Fruit fly (Drosophila melanogaster) whole organism, embryonic: ENCODE data around the gene CG9132.

Source experiments
- BtbVII ChIP-seq: fragments of 200-800 bp; sonication (Bioruptor generic); optimal IDR thresholded peaks from 3 replicates; lab custom pipeline; 2017; ENCODE audit warnings: missing biosample characterization, mild to moderate bottlenecking, missing genetic modification characterization
- Bteb2 ChIP-seq: fragments of 200-800 bp; sonication (Bioruptor generic); optimal IDR thresholded peaks from 2 replicates; lab custom pipeline; 2016; ENCODE audit warnings: missing biosample characterization, missing genetic modification characterization
- CG10267 ChIP-seq: fragments of 200-800 bp; sonication (Bioruptor generic); optimal IDR thresholded peaks from 2 replicates; lab custom pipeline; 2018; ENCODE audit warnings: missing biosample characterization, mild to moderate bottlenecking, missing genetic modification characterization, moderate library complexity
- CG11560 ChIP-seq: fragments of 200-800 bp; sonication (Bioruptor generic); IDR thresholded peaks from 3 replicates; pipeline ENCODE4 v1.3.6; 2022; ENCODE audit warnings: missing biosample characterization, missing genetic modification characterization
- CG12659 ChIP-seq: fragments of 200-800 bp; sonication (Bioruptor generic); optimal IDR thresholded peaks from 3 replicates; lab custom pipeline; 2017; ENCODE audit warnings: mild to moderate bottlenecking, missing biosample characterization, missing genetic modification reagents, missing genetic modification characterization
- CG13287 ChIP-seq: fragments of 200-800 bp; sonication (Bioruptor generic); IDR thresholded peaks from 2 replicates; pipeline ENCODE4 v1.3.6; 2022; ENCODE audit warnings: missing biosample characterization, missing genetic modification characterization; ENCODE audit not compliant: partially characterized antibody
- CG14860 ChIP-seq: fragments of 200-800 bp; sonication (Bioruptor generic); IDR thresholded peaks from 3 replicates; pipeline ENCODE4 v1.3.6; 2022; ENCODE audit warnings: missing biosample characterization, missing genetic modification characterization; ENCODE audit not compliant: partially characterized antibody
- CG15696 ChIP-seq: fragments of 200-800 bp; sonication (Bioruptor generic); optimal IDR thresholded peaks from 2 replicates; lab custom pipeline; 2019; ENCODE audit warnings: missing biosample characterization, mild to moderate bottlenecking, missing genetic modification characterization, moderate library complexity
- CG18619 ChIP-seq: fragments of 200-800 bp; sonication (Bioruptor generic); optimal IDR thresholded peaks from 3 replicates; lab custom pipeline; 2017; ENCODE audit warnings: missing biosample characterization, mild to moderate bottlenecking, missing genetic modification characterization
- CG32767 ChIP-seq: fragments of 200-800 bp; sonication (Bioruptor generic); IDR thresholded peaks from 2 replicates; pipeline ENCODE4 v1.3.6; 2022; ENCODE audit warnings: missing biosample characterization, missing genetic modification characterization
- CG4854 ChIP-seq: fragments of 200-800 bp; sonication (Bioruptor generic); optimal IDR thresholded peaks from 2 replicates; lab custom pipeline; 2016; ENCODE audit warnings: missing biosample characterization, missing genetic modification characterization, inconsistent platforms
- CG5180 ChIP-seq: fragments of 200-800 bp; sonication (Bioruptor generic); optimal IDR thresholded peaks from 3 replicates; lab custom pipeline; 2017; ENCODE audit warnings: missing biosample characterization, missing genetic modification characterization, mild to moderate bottlenecking, moderate library complexity, missing genetic modification reagents
- CG6813 ChIP-seq: fragments of 200-800 bp; sonication (Bioruptor generic); optimal IDR thresholded peaks from 2 replicates; lab custom pipeline; 2017; ENCODE audit warnings: missing biosample characterization, missing genetic modification characterization, mild to moderate bottlenecking, moderate library complexity, missing genetic modification reagents
- CG8089 ChIP-seq: fragments of 200-800 bp; sonication (Bioruptor generic); optimal IDR thresholded peaks from 3 replicates; lab custom pipeline; 2016; ENCODE audit warnings: missing biosample characterization, missing genetic modification characterization
- CG8281 ChIP-seq: fragments of 200-800 bp; sonication (Bioruptor generic); optimal IDR thresholded peaks from 2 replicates; lab custom pipeline; 2018; ENCODE audit warnings: missing biosample characterization, mild to moderate bottlenecking, missing genetic modification characterization, moderate library complexity
- CG8924 ChIP-seq: fragments of 200-800 bp; optimal IDR thresholded peaks from 3 replicates; lab custom pipeline; 2019; ENCODE audit warnings: missing biosample characterization, mild to moderate bottlenecking, missing genetic modification characterization, moderate library complexity
- CG9215 ChIP-seq: fragments of 200-800 bp; sonication (Bioruptor generic); IDR thresholded peaks from 2 replicates; pipeline ENCODE4 v1.3.6; 2022; ENCODE audit warnings: missing biosample characterization, missing genetic modification characterization
- CG9727 ChIP-seq: fragments of 200-800 bp; sonication (Bioruptor generic); optimal IDR thresholded peaks from 3 replicates; lab custom pipeline; 2017; ENCODE audit warnings: missing biosample characterization, mild to moderate bottlenecking, missing genetic modification characterization
- CHES-1-like ChIP-seq: fragments of 200-800 bp; sonication (Bioruptor generic); optimal IDR thresholded peaks from 2 replicates; lab custom pipeline; 2016; ENCODE audit warnings: missing biosample characterization, missing genetic modification characterization
- Dip2 ChIP-seq: fragments of 200-800 bp; sonication (Bioruptor generic); IDR thresholded peaks from 2 replicates; pipeline ENCODE4 v1.3.6; 2022; ENCODE audit warnings: missing biosample characterization, missing genetic modification characterization
- Gug ChIP-seq: fragments of 200-800 bp; sonication (Bioruptor generic); IDR thresholded peaks from 4 replicates; pipeline ENCODE4 v1.3.6; 2022; ENCODE audit warnings: missing biosample characterization, missing genetic modification characterization
- H15 ChIP-seq: fragments of 200-800 bp; sonication (Bioruptor generic); IDR thresholded peaks from 3 replicates; pipeline ENCODE4 v1.3.6; 2022; ENCODE audit warnings: missing biosample characterization, missing genetic modification characterization
- Hmx ChIP-seq: fragments of 200-800 bp; sonication (Bioruptor generic); optimal IDR thresholded peaks from 2 replicates; lab custom pipeline; 2016; ENCODE audit warnings: missing biosample characterization, missing genetic modification characterization
- Kr ChIP-seq: fragments of 200-800 bp; sonication (Bioruptor generic); optimal IDR thresholded peaks from 2 replicates; lab custom pipeline; 2017; ENCODE audit warnings: missing biosample characterization, mild to moderate bottlenecking, missing genetic modification characterization
- Lim3 ChIP-seq: fragments of 200-800 bp; sonication (Bioruptor generic); IDR thresholded peaks from 2 replicates; pipeline ENCODE4 v1.3.6; 2022; ENCODE audit warnings: missing biosample characterization, missing genetic modification characterization
- Lpt ChIP-seq: fragments of >200 bp; optimal IDR thresholded peaks from 2 replicates; lab custom pipeline; 2018; ENCODE audit warnings: missing biosample characterization, missing genetic modification characterization
- MBD-R2 ChIP-seq: fragments of 200-800 bp; sonication (Bioruptor generic); IDR thresholded peaks from 2 replicates; pipeline ENCODE4 v1.3.6; 2022; ENCODE audit warnings: missing biosample characterization, missing genetic modification characterization
- Nf-YA ChIP-seq: fragments of 200-800 bp; sonication (Bioruptor generic); IDR thresholded peaks from 2 replicates; pipeline ENCODE4 v1.3.6; 2022; ENCODE audit warnings: missing biosample characterization, missing genetic modification characterization
- Pdp1 ChIP-seq, 2 experiments: fragments of 200-800 bp; sonication (Bioruptor generic); optimal IDR thresholded peaks; 3 replicates each; lab custom pipeline; 2016; ENCODE audit warnings: missing biosample characterization in 2 of 2, missing genetic modification characterization in 2 of 2, mild to moderate bottlenecking in 1 of 2, moderate library complexity in 1 of 2
- Sry-δ ChIP-seq: fragments of 200-800 bp; sonication (Bioruptor generic); optimal IDR thresholded peaks from 2 replicates; lab custom pipeline; 2016; ENCODE audit warnings: missing biosample characterization, missing genetic modification characterization
- Vsx1 ChIP-seq: fragments of 200-800 bp; sonication (Bioruptor generic); optimal IDR thresholded peaks from 2 replicates; lab custom pipeline; 2017; ENCODE audit warnings: missing biosample characterization, mild to moderate bottlenecking, missing genetic modification characterization, missing genetic modification reagents
- YL-1 ChIP-seq: fragments of 200-800 bp; sonication (Bioruptor generic); optimal IDR thresholded peaks from 3 replicates; lab custom pipeline; 2017; ENCODE audit warnings: missing biosample characterization, mild to moderate bottlenecking, missing genetic modification characterization
- ato ChIP-seq: fragments of 200-800 bp; sonication (Bioruptor generic); IDR thresholded peaks from 2 replicates; pipeline ENCODE4 v1.3.6; 2022; ENCODE audit warnings: missing biosample characterization, missing genetic modification characterization; ENCODE audit not compliant: partially characterized antibody
- dimm ChIP-seq: fragments of 200-800 bp; sonication (Bioruptor generic); IDR thresholded peaks from 2 replicates; pipeline ENCODE4 v1.3.6; 2022; ENCODE audit warnings: missing biosample characterization, missing genetic modification characterization
- disco-r ChIP-seq: fragments of 200-800 bp; sonication (Bioruptor generic); optimal IDR thresholded peaks from 2 replicates; lab custom pipeline; 2016; ENCODE audit warnings: missing biosample characterization, missing genetic modification characterization
- dmrt99B ChIP-seq: fragments of 200-800 bp; sonication (Bioruptor generic); optimal IDR thresholded peaks from 2 replicates; lab custom pipeline; 2018; ENCODE audit warnings: missing biosample characterization, mild to moderate bottlenecking, missing genetic modification characterization, moderate library complexity
- emc ChIP-seq: fragments of 200-800 bp; sonication (Bioruptor generic); optimal IDR thresholded peaks from 2 replicates; lab custom pipeline; 2016; ENCODE audit warnings: missing biosample characterization, missing genetic modification characterization
- insv ChIP-seq, 2 experiments: fragments of 200-800 bp; sonication (Bioruptor generic); optimal IDR thresholded peaks; 3 replicates each; lab custom pipeline; 2016 to 2018; ENCODE audit warnings: missing biosample characterization in 2 of 2, missing genetic modification characterization in 2 of 2
- lmd ChIP-seq: fragments of 200-800 bp; sonication (Bioruptor generic); IDR thresholded peaks from 2 replicates; pipeline ENCODE4 v1.3.6; 2022; ENCODE audit warnings: missing biosample characterization, missing genetic modification characterization
- luna ChIP-seq: fragments of 200-800 bp; sonication (Bioruptor generic); optimal IDR thresholded peaks from 2 replicates; lab custom pipeline; 2016; ENCODE audit warnings: missing biosample characterization, missing genetic modification characterization
- nerfin-2 ChIP-seq: fragments of 200-800 bp; sonication (Bioruptor generic); IDR thresholded peaks from 2 replicates; pipeline ENCODE4 v1.3.6; 2022; ENCODE audit warnings: missing biosample characterization, missing genetic modification characterization; ENCODE audit not compliant: partially characterized antibody
- oc ChIP-seq: fragments of 200-800 bp; sonication (Bioruptor generic); optimal IDR thresholded peaks from 2 replicates; lab custom pipeline; 2018; ENCODE audit warnings: missing biosample characterization, mild to moderate bottlenecking, missing genetic modification characterization, moderate library complexity
- org-1 ChIP-seq: fragments of 200-800 bp; sonication (Bioruptor generic); optimal IDR thresholded peaks from 2 replicates; lab custom pipeline; 2017; ENCODE audit warnings: missing biosample characterization, missing genetic modification characterization
- pzg ChIP-seq: fragments of 200-800 bp; sonication (Bioruptor generic); optimal IDR thresholded peaks from 3 replicates; lab custom pipeline; 2018; ENCODE audit warnings: missing biosample characterization, mild to moderate bottlenecking, missing genetic modification characterization, moderate library complexity
- ranshi ChIP-seq: fragments of 200-800 bp; sonication (Bioruptor generic); IDR thresholded peaks from 2 replicates; pipeline ENCODE4 v1.3.6; 2022; ENCODE audit warnings: missing biosample characterization, missing genetic modification characterization
- seq ChIP-seq: fragments of 200-800 bp; sonication (Bioruptor generic); IDR thresholded peaks from 2 replicates; pipeline ENCODE4 v1.3.6; 2022; ENCODE audit warnings: missing biosample characterization, missing genetic modification characterization
- tio ChIP-seq: fragments of 200-800 bp; sonication (Bioruptor generic); optimal IDR thresholded peaks from 2 replicates; lab custom pipeline; 2017; ENCODE audit warnings: missing biosample characterization, missing genetic modification characterization, inconsistent platforms
- trh ChIP-seq: fragments of 200-800 bp; sonication (Bioruptor generic); optimal IDR thresholded peaks from 2 replicates; lab custom pipeline; 2016; ENCODE audit warnings: missing biosample characterization, missing genetic modification characterization
- tup ChIP-seq: fragments of 200-800 bp; sonication (Bioruptor generic); optimal IDR thresholded peaks from 2 replicates; lab custom pipeline; 2016; ENCODE audit warnings: missing biosample characterization, mild to moderate bottlenecking, missing genetic modification characterization, moderate library complexity

CG9132 gene

DNA sequence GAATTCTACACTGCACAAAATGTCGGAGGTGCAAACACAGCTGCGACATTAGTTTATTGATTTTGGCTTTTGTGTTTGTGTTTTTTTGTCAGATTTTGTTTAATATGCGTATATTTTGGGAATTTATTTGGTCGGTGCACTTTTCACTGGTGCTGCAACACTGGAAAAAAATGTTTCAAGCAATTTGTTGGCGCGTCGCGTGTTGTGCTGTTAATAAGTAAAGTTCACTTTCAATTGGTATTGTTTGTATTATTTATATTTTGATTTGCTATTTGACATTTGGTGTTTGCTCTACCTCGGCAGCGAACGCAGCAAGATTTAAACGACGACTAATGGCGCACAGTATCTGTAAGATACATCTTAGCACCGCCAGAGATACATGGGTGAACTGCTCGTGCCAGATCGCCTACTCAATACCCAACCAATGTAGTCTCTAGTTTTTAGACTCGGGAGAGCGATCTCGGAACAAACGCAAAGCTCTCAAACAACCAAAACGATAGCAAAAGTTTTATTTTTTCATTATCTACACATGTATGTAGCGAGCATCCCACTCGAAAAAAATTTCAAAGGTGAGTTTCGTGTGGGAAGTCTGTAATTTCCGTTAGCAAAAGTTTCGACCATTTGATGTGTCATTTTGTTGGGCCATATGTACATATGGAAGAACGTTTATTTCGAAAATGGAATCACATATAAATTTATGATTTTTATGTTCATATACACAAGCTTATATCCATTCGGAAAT lies 18.2 kb downstream of the CG9132 start (continued):
- TF ChIP-seq pzg (GFP tag; lab: Kevin White, UChicago) = no peak
- 0 out of 3 replicates have a peak, but pooled peaks have one; percentile 49 for TF ChIP-seq H15
- TF ChIP-seq YL-1 (GFP tag; lab: Kevin White, UChicago) = no peak
- TF ChIP-seq luna (GFP tag; lab: Kevin White, UChicago) = no peak
- TF ChIP-seq CG8089 (GFP tag; lab: Kevin White, UChicago) = peak; percentile 1
- no peak for TF ChIP-seq emc (GFP tag; lab: Kevin White, UChicago)
- TF ChIP-seq CG11560 = 0 out of 3 replicates have a peak, but pooled peaks have one; percentile 19
- TF ChIP-seq Nf-YA (GFP tag; lab: Robert Waterston, UW) = no peak
- TF ChIP-seq CG4854 (GFP tag; lab: Kevin White, UChicago) = peak; percentile 26
- peak; percentile 57 for TF ChIP-seq lmd
- no peak for TF ChIP-seq nerfin-2 (GFP tag; lab: Robert Waterston, UW)
- peak; percentile 4 for TF ChIP-seq CG5180 (GFP tag; lab: Kevin White, UChicago)
- no peak for TF ChIP-seq Dip2 (GFP tag; lab: Robert Waterston, UW)
- TF ChIP-seq CG13287 (GFP tag; lab: Robert Waterston, UW) = 0 out of 2 replicates have a peak, but pooled peaks have one; percentile 20
- TF ChIP-seq CG8924 = peak; percentile 31
- peak; percentile 32; the same call in 1 of the 2 replicates for TF ChIP-seq CG32767
- no peak for TF ChIP-seq Lpt
- no peak for TF ChIP-seq tio
- TF ChIP-seq Lim3 (GFP tag; lab: Robert Waterston, UW) = no peak
- TF ChIP-seq Gug (GFP tag; lab: Robert Waterston, UW) = 0 out of 4 replicates have a peak, but pooled peaks have one; percentile 26
- TF ChIP-seq CG9727 (GFP tag; lab: Kevin White, UChicago) = peak; percentile 46
- TF ChIP-seq ato (GFP tag; lab: Robert Waterston, UW) = no peak
- TF ChIP-seq CG8281 (tag; lab: Kevin White, UChicago) = no peak
- TF ChIP-seq Pdp1 (GFP tag; optimal IDR thresholded peaks at IDR 0.05; lab: Kevin White, UChicago) = peak; percentile 38 to 49
- no peak for TF ChIP-seq MBD-R2 (GFP tag; lab: Robert Waterston, UW)
- no peak for TF ChIP-seq dimm (GFP tag; lab: Robert Waterston, UW)
- TF ChIP-seq BtbVII (GFP tag; lab: Kevin White, UChicago) = peak; percentile 54
- TF ChIP-seq CG6813 (GFP tag; lab: Kevin White, UChicago) = peak; percentile 9
- TF ChIP-seq tup (GFP tag; lab: Kevin White, UChicago) = no peak
- peak; percentile 4 for TF ChIP-seq CG10267
- no peak for TF ChIP-seq CG15696 (tag; lab: Kevin White, UChicago)
- peak; percentile 3 for TF ChIP-seq Bteb2 (GFP tag; lab: Kevin White, UChicago)
- peak; percentile 68 for TF ChIP-seq seq
- no peak for TF ChIP-seq Kr (GFP tag; lab: Kevin White, UChicago)
- no peak for TF ChIP-seq Hmx (GFP tag; lab: Kevin White, UChicago)
- no peak for TF ChIP-seq CG14860
- TF ChIP-seq ranshi = 0 out of 2 replicates have a peak, but pooled peaks have one; percentile 48
- TF ChIP-seq disco-r (GFP tag; lab: Kevin White, UChicago) = no peak
- TF ChIP-seq dmrt99B (tag; lab: Kevin White, UChicago) = peak; percentile 62
- TF ChIP-seq CG12659 (GFP tag; lab: Kevin White, UChicago) = peak; percentile 33
- peak; percentile 21 for TF ChIP-seq CG18619 (GFP tag; lab: Kevin White, UChicago)
- peak; percentile 29; the same call in 1 of the 2 replicates for TF ChIP-seq CG9215 (GFP tag; lab: Robert Waterston, UW)
- peak; percentile 11 for TF ChIP-seq org-1 (GFP tag; lab: Kevin White, UChicago)
- TF ChIP-seq insv (GFP tag; optimal IDR thresholded peaks at IDR 0.05; lab: Kevin White, UChicago) = no peak
- TF ChIP-seq Sry-δ (GFP tag; lab: Kevin White, UChicago) = no peak
- no peak for TF ChIP-seq Vsx1 (GFP tag; lab: Kevin White, UChicago)
- TF ChIP-seq CHES-1-like (GFP tag; lab: Kevin White, UChicago) = peak; percentile 2
- TF ChIP-seq oc = no peak
- TF ChIP-seq trh (GFP tag; lab: Kevin White, UChicago) = no peak
